Worm (Caenorhabditis elegans): ENCODE results near the gene srw-59.

srw-59 gene

ce11 chrV:15959456-15959855 lies 8.7 kb upstream of the srw-59 start:
- no peak for TF ChIP-seq unc-55 (GFP tag; optimal IDR thresholded peaks at IDR 0.05)
- peak; percentile 43 for TF ChIP-seq sma-9 (GFP tag; optimal IDR thresholded peaks at IDR 0.05)
- TF ChIP-seq sma-9 (tag; optimal IDR thresholded peaks at IDR 0.05), result no peak
- TF ChIP-seq C34F6.9 (tag; optimal IDR thresholded peaks at IDR 0.05), result peak; percentile 18
- TF ChIP-seq aly-2 (tag; optimal IDR thresholded peaks at IDR 0.05), result no peak

ce11 chrV:15957098-15957497 lies 6.3 kb upstream of the srw-59 start, which contains the start of gene F36G9.3:
F36G9.3 (plus strand) TSS chrV:15957398.
- no peak for TF ChIP-seq sma-9 (GFP tag; optimal IDR thresholded peaks at IDR 0.05)
- no peak for TF ChIP-seq sma-9 (tag; optimal IDR thresholded peaks at IDR 0.05)
- no peak for TF ChIP-seq nhr-77 (tag; optimal IDR thresholded peaks at IDR 0.05)
- no peak for TF ChIP-seq ama-1 (optimal IDR thresholded peaks at IDR 0.05)
- TF ChIP-seq ceh-16 (tag; optimal IDR thresholded peaks at IDR 0.05), result no peak
- TF ChIP-seq peb-1 (tag; optimal IDR thresholded peaks at IDR 0.05), result no peak

- TF ChIP-seq mab-5 (tag; optimal IDR thresholded peaks at IDR 0.05) (no peak), nhr-77 (tag; optimal IDR thresholded peaks at IDR 0.05) (no peak), F13H6.1 (tag; optimal IDR thresholded peaks at IDR 0.05) (no peak), nhr-21 (tag; optimal IDR thresholded peaks at IDR 0.05) (no peak), Y55F3AM.14 (GFP tag; optimal IDR thresholded peaks at IDR 0.05) (no peak), blmp-1 (tag; optimal IDR thresholded peaks at IDR 0.05; ENCODE audit: insufficient read depth) (no peak), fos-1 (tag; optimal IDR thresholded peaks at IDR 0.05) (no peak), unc-62 (GFP tag; optimal IDR thresholded peaks at IDR 0.05) (no peak), crh-2 (tag; optimal IDR thresholded peaks at IDR 0.05) (no peak), mdl-1 (tag; optimal IDR thresholded peaks at IDR 0.05) (no peak), lsy-2 (tag; optimal IDR thresholded peaks at IDR 0.05) (no peak), gmeb-1 (tag; optimal IDR thresholded peaks at IDR 0.05) (no peak), egl-27 (tag; optimal IDR thresholded peaks at IDR 0.05) (no peak), ZK546.5 (tag; optimal IDR thresholded peaks at IDR 0.05) (no peak), mbf-1 (tag; optimal IDR thresholded peaks at IDR 0.05) (no peak), ceh-16 (tag; optimal IDR thresholded peaks at IDR 0.05) (no peak)
These were observed 4.7 kb upstream of the srw-59 start, which contains the start of gene srh-186 for ce11 chrV:15955497-15955896. srh-186 (plus strand) TSS chrV:15955797.

ce11 chrV:15954932-15955331 lies 4.1 kb upstream of the srw-59 start, which contains the start of gene srw-57:
srw-57 (minus strand) TSS chrV:15955032.
- TF ChIP-seq ama-1 (optimal IDR thresholded peaks at IDR 0.05) (no peak), lin-39 (tag; optimal IDR thresholded peaks at IDR 0.05) (no peak), sem-4 (tag; optimal IDR thresholded peaks at IDR 0.05) (no peak), egl-27 (tag; optimal IDR thresholded peaks at IDR 0.05) (no peak), nhr-21 (tag; optimal IDR thresholded peaks at IDR 0.05) (no peak), Y55F3AM.14 (GFP tag; optimal IDR thresholded peaks at IDR 0.05) (no peak), mdl-1 (tag; optimal IDR thresholded peaks at IDR 0.05) (no peak), snpc-4 (tag; optimal IDR thresholded peaks at IDR 0.05) (no peak), dmd-4 (tag; optimal IDR thresholded peaks at IDR 0.05) (no peak), unc-55 (GFP tag; optimal IDR thresholded peaks at IDR 0.05) (no peak), ceh-16 (tag; optimal IDR thresholded peaks at IDR 0.05) (no peak), lin-13 (GFP tag; optimal IDR thresholded peaks at IDR 0.05) (no peak), ztf-1 (GFP tag; conservative IDR thresholded peaks at IDR 0.05) (no peak), aly-2 (tag; optimal IDR thresholded peaks at IDR 0.05) (no peak), skn-1 (tag; optimal IDR thresholded peaks at IDR 0.05) (no peak), nhr-11 (tag; optimal IDR thresholded peaks at IDR 0.05) (no peak), fos-1 (tag; optimal IDR thresholded peaks at IDR 0.05) (no peak)

ce11 chrV:15952762-15953161 lies 2.0 kb upstream of the srw-59 start, which contains the start of gene srw-56:
srw-56 (minus strand) TSS chrV:15952862.
- no peak for TF ChIP-seq lin-11 (tag; optimal IDR thresholded peaks at IDR 0.05)
- no peak for TF ChIP-seq crh-2 (tag; optimal IDR thresholded peaks at IDR 0.05)
- TF ChIP-seq nhr-6 (tag; optimal IDR thresholded peaks at IDR 0.05), result no peak
- TF ChIP-seq egl-27 (tag; optimal IDR thresholded peaks at IDR 0.05), result no peak
- TF ChIP-seq mbf-1 (tag; optimal IDR thresholded peaks at IDR 0.05), result no peak
- no peak for TF ChIP-seq nhr-10 (tag; optimal IDR thresholded peaks at IDR 0.05)
- TF ChIP-seq aly-2 (tag; optimal IDR thresholded peaks at IDR 0.05), result no peak
- no peak for TF ChIP-seq ZK546.5 (tag; optimal IDR thresholded peaks at IDR 0.05)
